Fruit fly (Drosophila melanogaster) whole organism, embryonic: ENCODE results near the gene mxt.

ENCODE experiments used
- Atf-2 ChIP-seq: fragments of 200-800 bp; sonication (Bioruptor generic); optimal IDR thresholded peaks from 2 replicates; lab custom pipeline; 2016; ENCODE audit warnings: missing biosample characterization, missing genetic modification characterization
- CG10147 ChIP-seq: fragments of 200-800 bp; sonication (Bioruptor generic); optimal IDR thresholded peaks from 2 replicates; lab custom pipeline; 2019; ENCODE audit warnings: missing biosample characterization, mild to moderate bottlenecking, missing genetic modification characterization, moderate library complexity
- CG10543 ChIP-seq: fragments of 200-800 bp; sonication (Bioruptor generic); optimal IDR thresholded peaks from 3 replicates; lab custom pipeline; 2017; ENCODE audit warnings: missing biosample characterization, mild to moderate bottlenecking, missing genetic modification characterization, moderate library complexity
- CG11456 ChIP-seq: fragments of 200-800 bp; sonication (Bioruptor generic); IDR thresholded peaks from 3 replicates; pipeline ENCODE4 v1.3.6; 2022; ENCODE audit warnings: missing biosample characterization, missing genetic modification characterization
- CG12219 ChIP-seq: fragments of 200-800 bp; sonication (Bioruptor generic); optimal IDR thresholded peaks from 3 replicates; lab custom pipeline; 2018; ENCODE audit warnings: missing biosample characterization, mild to moderate bottlenecking, missing genetic modification characterization
- CG14860 ChIP-seq: fragments of 200-800 bp; sonication (Bioruptor generic); IDR thresholded peaks from 3 replicates; pipeline ENCODE4 v1.3.6; 2022; ENCODE audit warnings: missing biosample characterization, missing genetic modification characterization; ENCODE audit not compliant: partially characterized antibody
- CG15479 ChIP-seq: fragments of 200-800 bp; sonication (Bioruptor generic); optimal IDR thresholded peaks from 3 replicates; lab custom pipeline; 2019; ENCODE audit warnings: missing biosample characterization, mild to moderate bottlenecking, missing genetic modification characterization, moderate library complexity
- CG15601 ChIP-seq: fragments of 200-800 bp; sonication (Bioruptor generic); optimal IDR thresholded peaks from 3 replicates; lab custom pipeline; 2019; ENCODE audit warnings: missing biosample characterization, mild to moderate bottlenecking, missing genetic modification characterization, moderate library complexity
- CG16813 ChIP-seq: fragments of 200-800 bp; sonication (Bioruptor generic); IDR thresholded peaks from 3 replicates; pipeline ENCODE4 v1.3.6; 2022; ENCODE audit warnings: missing biosample characterization, missing genetic modification characterization; ENCODE audit not compliant: partially characterized antibody
- CG31365 ChIP-seq: fragments of 200-800 bp; sonication (Bioruptor generic); optimal IDR thresholded peaks from 2 replicates; lab custom pipeline; 2018; ENCODE audit warnings: missing biosample characterization, mild to moderate bottlenecking, missing genetic modification characterization
- CG34376 ChIP-seq: fragments of 200-800 bp; sonication (Bioruptor generic); optimal IDR thresholded peaks from 2 replicates; lab custom pipeline; 2018; ENCODE audit warnings: missing biosample characterization, mild to moderate bottlenecking, missing genetic modification characterization
- CG5180 ChIP-seq: fragments of 200-800 bp; sonication (Bioruptor generic); optimal IDR thresholded peaks from 3 replicates; lab custom pipeline; 2017; ENCODE audit warnings: missing biosample characterization, missing genetic modification characterization, mild to moderate bottlenecking, moderate library complexity, missing genetic modification reagents
- CG6654 ChIP-seq: fragments of 200-800 bp; sonication (Bioruptor generic); optimal IDR thresholded peaks from 2 replicates; lab custom pipeline; 2017; ENCODE audit warnings: missing biosample characterization, mild to moderate bottlenecking, missing genetic modification characterization
- CG8290 ChIP-seq, 3 experiments: fragments of 200-800 bp; sonication (Bioruptor generic); optimal IDR thresholded peaks; 2 replicates each; lab custom pipeline; 2016 to 2019; ENCODE audit warnings: missing biosample characterization in 3 of 3, missing genetic modification characterization in 3 of 3, mild to moderate bottlenecking in 2 of 3, moderate library complexity in 1 of 3
- CG9727 ChIP-seq: fragments of 200-800 bp; sonication (Bioruptor generic); optimal IDR thresholded peaks from 3 replicates; lab custom pipeline; 2017; ENCODE audit warnings: missing biosample characterization, mild to moderate bottlenecking, missing genetic modification characterization
- CG9797 ChIP-seq: fragments of 200-800 bp; sonication (Bioruptor generic); optimal IDR thresholded peaks from 3 replicates; lab custom pipeline; 2018; ENCODE audit warnings: missing biosample characterization, mild to moderate bottlenecking, missing genetic modification characterization
- Lpt ChIP-seq: fragments of >200 bp; optimal IDR thresholded peaks from 2 replicates; lab custom pipeline; 2018; ENCODE audit warnings: missing biosample characterization, missing genetic modification characterization
- Poxn ChIP-seq: fragments of 200-800 bp; sonication (Bioruptor generic); IDR thresholded peaks from 2 replicates; pipeline ENCODE4 v1.3.6; 2022; ENCODE audit warnings: missing biosample characterization, missing genetic modification characterization
- Xbp1 ChIP-seq: fragments of 200-800 bp; sonication (Bioruptor generic); optimal IDR thresholded peaks from 3 replicates; lab custom pipeline; 2016; ENCODE audit warnings: missing biosample characterization, mild to moderate bottlenecking, missing genetic modification characterization
- ato ChIP-seq: fragments of 200-800 bp; sonication (Bioruptor generic); IDR thresholded peaks from 2 replicates; pipeline ENCODE4 v1.3.6; 2022; ENCODE audit warnings: missing biosample characterization, missing genetic modification characterization; ENCODE audit not compliant: partially characterized antibody
- bbx ChIP-seq: fragments of 200-800 bp; sonication (Bioruptor generic); IDR thresholded peaks from 2 replicates; pipeline ENCODE4 v1.3.6; 2022; ENCODE audit warnings: missing biosample characterization, missing genetic modification characterization; ENCODE audit not compliant: partially characterized antibody
- chif ChIP-seq, 2 experiments: fragments of 200-800 bp; sonication (Bioruptor generic); optimal IDR thresholded peaks; 3 replicates each; lab custom pipeline; 2016; ENCODE audit warnings: missing biosample characterization in 2 of 2, missing genetic modification characterization in 2 of 2
- chinmo ChIP-seq: fragments of 200-800 bp; sonication (Bioruptor generic); IDR thresholded peaks from 4 replicates; pipeline ENCODE4 v1.3.6; 2022; ENCODE audit warnings: missing biosample characterization, missing genetic modification characterization; ENCODE audit not compliant: partially characterized antibody
- corto ChIP-seq: fragments of 200-800 bp; sonication (Bioruptor generic); optimal IDR thresholded peaks from 2 replicates; lab custom pipeline; 2016; ENCODE audit warnings: missing biosample characterization, mild to moderate bottlenecking, missing genetic modification characterization, moderate library complexity
- dpn ChIP-seq, 2 experiments: fragments of 200-800 bp; sonication (Bioruptor generic); optimal IDR thresholded peaks; 3 replicates each; lab custom pipeline; 2016; ENCODE audit warnings: missing biosample characterization in 2 of 2, missing genetic modification characterization in 2 of 2
- ewg ChIP-seq: fragments of 200-800 bp; sonication (Bioruptor generic); optimal IDR thresholded peaks from 3 replicates; lab custom pipeline; 2017; ENCODE audit warnings: mild to moderate bottlenecking, missing biosample characterization, missing genetic modification reagents, missing genetic modification characterization
- ftz-f1 ChIP-seq: fragments of 200-800 bp; sonication (Bioruptor generic); optimal IDR thresholded peaks from 2 replicates; lab custom pipeline; 2016; ENCODE audit warnings: missing biosample characterization, missing genetic modification characterization
- gcm2 ChIP-seq: fragments of 200-800 bp; sonication (Bioruptor generic); optimal IDR thresholded peaks from 2 replicates; lab custom pipeline; 2016; ENCODE audit warnings: missing biosample characterization, missing genetic modification characterization
- gem ChIP-seq: fragments of 200-800 bp; sonication (Bioruptor generic); optimal IDR thresholded peaks from 2 replicates; lab custom pipeline; 2019; ENCODE audit warnings: missing biosample characterization, mild to moderate bottlenecking, missing genetic modification characterization, moderate library complexity
- ken ChIP-seq: fragments of 200-800 bp; sonication (Bioruptor generic); IDR thresholded peaks from 3 replicates; pipeline ENCODE4 v1.3.6; 2022; ENCODE audit warnings: missing biosample characterization, missing genetic modification characterization
- lilli ChIP-seq: fragments of 200-800 bp; sonication (Bioruptor generic); optimal IDR thresholded peaks from 3 replicates; lab custom pipeline; 2016; ENCODE audit warnings: missing biosample characterization, missing genetic modification characterization
- lola ChIP-seq, 3 experiments: fragments of >200 bp in 2 of 3; fragments of 200-800 bp in 1 of 3; sonication (Bioruptor generic) in 1 of 3; optimal IDR thresholded peaks; 2 replicates each; lab custom pipeline; 2017 to 2019; ENCODE audit warnings: missing biosample characterization in 3 of 3, missing genetic modification characterization in 3 of 3, mild to moderate bottlenecking in 1 of 3, moderate library complexity in 1 of 3
- mam ChIP-seq: fragments of 200-800 bp; sonication (Bioruptor generic); optimal IDR thresholded peaks from 3 replicates; lab custom pipeline; 2016; ENCODE audit warnings: missing biosample characterization, missing genetic modification characterization
- prd ChIP-seq, 3 experiments: fragments of >200 bp in 2 of 3; fragments of 200-800 bp in 1 of 3; sonication (Bioruptor generic) in 1 of 3; optimal IDR thresholded peaks in 2 of 3; IDR thresholded peaks in 1 of 3; 2 replicates in 2 of 3; 3 replicates in 1 of 3; pipeline versions ENCODE4 v1.3.6 to Lab custom; 2017 to 2022; ENCODE audit warnings: missing biosample characterization in 1 of 3, missing genetic modification characterization in 1 of 3
- pzg ChIP-seq: fragments of 200-800 bp; sonication (Bioruptor generic); optimal IDR thresholded peaks from 3 replicates; lab custom pipeline; 2018; ENCODE audit warnings: missing biosample characterization, mild to moderate bottlenecking, missing genetic modification characterization, moderate library complexity
- repo ChIP-seq: fragments of 200-800 bp; sonication (Bioruptor generic); optimal IDR thresholded peaks from 2 replicates; lab custom pipeline; 2016; ENCODE audit warnings: missing biosample characterization, missing genetic modification characterization
- salm ChIP-seq: fragments of 200-800 bp; sonication (Bioruptor generic); optimal IDR thresholded peaks from 2 replicates; lab custom pipeline; 2018; ENCODE audit warnings: missing biosample characterization, mild to moderate bottlenecking, missing genetic modification characterization
- sens ChIP-seq: fragments of 200-800 bp; sonication (Bioruptor generic); peaks from one replicate; lab custom pipeline; 2016; ENCODE audit warnings: missing biosample characterization, missing genetic modification characterization
- slbo ChIP-seq: fragments of 200-800 bp; sonication (Bioruptor generic); IDR thresholded peaks from 2 replicates; pipeline ENCODE4 v1.3.6; 2022; ENCODE audit warnings: missing biosample characterization, missing genetic modification characterization
- tup ChIP-seq: fragments of 200-800 bp; sonication (Bioruptor generic); optimal IDR thresholded peaks from 2 replicates; lab custom pipeline; 2016; ENCODE audit warnings: missing biosample characterization, mild to moderate bottlenecking, missing genetic modification characterization, moderate library complexity
- tx ChIP-seq: fragments of 200-800 bp; sonication (Bioruptor generic); optimal IDR thresholded peaks from 2 replicates; lab custom pipeline; 2016; ENCODE audit warnings: missing biosample characterization, missing genetic modification characterization
- unpg ChIP-seq: fragments of 200-800 bp; sonication (Bioruptor generic); optimal IDR thresholded peaks from 3 replicates; lab custom pipeline; 2018; ENCODE audit warnings: missing biosample characterization, mild to moderate bottlenecking, missing genetic modification characterization, moderate library complexity
- wek ChIP-seq: fragments of 200-800 bp; sonication (Bioruptor generic); optimal IDR thresholded peaks from 3 replicates; lab custom pipeline; 2018; ENCODE audit warnings: missing biosample characterization, mild to moderate bottlenecking, missing genetic modification characterization, moderate library complexity
- wor ChIP-seq: fragments of 200-800 bp; sonication (Bioruptor generic); IDR thresholded peaks from 2 replicates; pipeline ENCODE4 v1.3.6; 2022; ENCODE audit warnings: missing biosample characterization, missing genetic modification characterization
- yki ChIP-seq: fragments of >200 bp; optimal IDR thresholded peaks from 3 replicates; lab custom pipeline; 2018
- z ChIP-seq: fragments of 200-800 bp; sonication (Bioruptor generic); IDR thresholded peaks from 3 replicates; pipeline ENCODE4 v1.3.6; 2022; ENCODE audit warnings: missing biosample characterization, missing genetic modification characterization

mxt gene

dm6 chr2L:4847191-4847853, at the start of gene mxt, which contains the start of gene CG11927 (continued):
- TF ChIP-seq wek = no peak
- peak; percentile 45 for TF ChIP-seq pzg (GFP tag; lab: Kevin White, UChicago)
- no peak for TF ChIP-seq tup (GFP tag; lab: Kevin White, UChicago)
- TF ChIP-seq dpn (GFP tag; optimal IDR thresholded peaks at IDR 0.05; lab: Kevin White, UChicago) = peak; percentile 58 to 60
- peak; percentile 67 for TF ChIP-seq mam (GFP tag; lab: Kevin White, UChicago)
- peak; percentile 49 for TF ChIP-seq CG8290 (GFP tag; optimal IDR thresholded peaks at IDR 0.05; lab: Kevin White, UChicago)
- TF ChIP-seq CG8290 (tag; optimal IDR thresholded peaks at IDR 0.05; lab: Kevin White, UChicago) = no peak
- TF ChIP-seq lola (GFP tag; optimal IDR thresholded peaks at IDR 0.05; lab: Kevin White, UChicago) = peak in 1 of 3 experiments; percentile 35
- peak; percentile 10 for TF ChIP-seq CG15601 (tag; lab: Kevin White, UChicago)
- no peak for TF ChIP-seq salm (tag; lab: Kevin White, UChicago)
- no peak for TF ChIP-seq gcm2 (GFP tag; lab: Kevin White, UChicago)
- TF ChIP-seq Poxn = no peak
- no peak for TF ChIP-seq Atf-2
- no peak for TF ChIP-seq wor (GFP tag; lab: Robert Waterston, UW)
- no peak for TF ChIP-seq CG9797 (GFP tag; lab: Kevin White, UChicago)
- TF ChIP-seq ewg (GFP tag; lab: Kevin White, UChicago) = no peak
- peak; percentile 75 for TF ChIP-seq lilli (GFP tag; lab: Kevin White, UChicago)
- peak; percentile 86 for TF ChIP-seq slbo (GFP tag; lab: Robert Waterston, UW)
- TF ChIP-seq CG9727 (GFP tag; lab: Kevin White, UChicago) = peak; percentile 33
- TF ChIP-seq tx (GFP tag; lab: Kevin White, UChicago) = peak; percentile 43
- no peak for TF ChIP-seq prd (optimal IDR thresholded peaks at IDR 0.05; lab: Kevin White, UChicago)
- peak; percentile 65; the same call in 2 of the 3 replicates for TF ChIP-seq prd (GFP tag; IDR thresholded peaks at IDR 0.05; lab: Robert Waterston, UW)

- TF ChIP-seq CG14860 (GFP tag; lab: Robert Waterston, UW) (no peak), unpg (GFP tag; lab: Kevin White, UChicago) (no peak), CG5180 (GFP tag; lab: Kevin White, UChicago) (no peak), chinmo (GFP tag; lab: Robert Waterston, UW) (0 out of 4 replicates have a peak, but pooled peaks have one; percentile 10), CG10543 (GFP tag; lab: Kevin White, UChicago) (peak; percentile 20), CG11456 (GFP tag; lab: Robert Waterston, UW) (no peak), gem (peak; percentile 58), ftz-f1 (peak; percentile 8), CG34376 (GFP tag; lab: Kevin White, UChicago) (peak; percentile 84), bbx (no peak), ato (GFP tag; lab: Robert Waterston, UW) (no peak), repo (GFP tag; lab: Kevin White, UChicago) (no peak), chif (GFP tag; optimal IDR thresholded peaks at IDR 0.05; lab: Kevin White, UChicago) (no peak), corto (GFP tag; lab: Kevin White, UChicago) (no peak), CG10147 (GFP tag; lab: Kevin White, UChicago) (no peak), sens (GFP tag; lab: Kevin White, UChicago) (peak; percentile 58), yki (no peak), CG15479 (no peak), z (GFP tag; lab: Robert Waterston, UW) (no peak), CG6654 (GFP tag; lab: Kevin White, UChicago) (no peak), CG31365 (tag; lab: Kevin White, UChicago) (no peak), Lpt (GFP tag; lab: Kevin White, UChicago) (no peak), Xbp1 (GFP tag; lab: Kevin White, UChicago) (no peak), CG12219 (GFP tag; lab: Kevin White, UChicago) (no peak), ken (GFP tag; lab: Robert Waterston, UW) (no peak), CG16813 (GFP tag; lab: Robert Waterston, UW) (0 out of 3 replicates have a peak, but pooled peaks have one; percentile 8)
Observed at dm6 chr2L:4896484-4897205, 49.5 kb upstream of the mxt start.
